Worm (Caenorhabditis elegans) whole organism, L4 larva: ENCODE data around the gene arx-5.
A peak's percentile ranks its signal among the peaks of the same experiment; 100 is the strongest.

Experiments
- F26F4.8 ChIP-seq: fragments of 200-800 bp; sonication (Bioruptor generic); conservative IDR thresholded peaks from 2 replicates; pipeline ENCODE4 v1.3.6; 2022; ENCODE audit warnings: missing genetic modification characterization, missing compliant biosample characterization
- F44E2.7 ChIP-seq: fragments of 200-800 bp; sonication (Bioruptor generic); IDR thresholded peaks from 2 replicates; pipeline ENCODE4 v2.1.2; 2022; ENCODE audit warnings: missing genetic modification characterization, missing compliant biosample characterization
- F49E8.2 ChIP-seq: sonication (generic microtip); optimal IDR thresholded peaks from 2 replicates; lab custom pipeline; 2016; ENCODE audit warnings: missing compliant biosample characterization, mild to moderate bottlenecking, missing genetic modification characterization, borderline replicate concordance
- R02D3.7 ChIP-seq: fragments of 150-350 bp; sonication (generic microtip); optimal IDR thresholded peaks from 3 replicates; lab custom pipeline; 2014; ENCODE audit warnings: missing biosample characterization, missing genetic modification characterization
- T20F7.1 ChIP-seq: fragments of 200-800 bp; sonication (Bioruptor generic); optimal IDR thresholded peaks from 2 replicates; lab custom pipeline; 2018; ENCODE audit warnings: mild to moderate bottlenecking, missing genetic modification characterization, missing compliant biosample characterization
- Y48G9A.11 ChIP-seq: fragments of 200-800 bp; sonication (Bioruptor generic); IDR thresholded peaks from 2 replicates; pipeline ENCODE4 v1.3.6; 2022; ENCODE audit warnings: missing genetic modification reagents, missing genetic modification characterization, missing compliant biosample characterization
- aha-1 ChIP-seq: fragments of 150-350 bp; peaks from one replicate; lab custom pipeline; 2014; ENCODE audit warnings: missing biosample characterization, missing genetic modification characterization
- attf-4 ChIP-seq: sonication (generic microtip); optimal IDR thresholded peaks from 3 replicates; lab custom pipeline; 2017; ENCODE audit warnings: missing biosample characterization, missing genetic modification characterization
- ceh-20 ChIP-seq: fragments of 200-800 bp; sonication (Bioruptor generic); IDR thresholded peaks from 2 replicates; pipeline ENCODE4 v1.3.6; 2022; ENCODE audit warnings: missing genetic modification reagents, missing genetic modification characterization, missing compliant biosample characterization
- ceh-28 ChIP-seq: fragments of 150-350 bp; optimal IDR thresholded peaks from 2 replicates; lab custom pipeline; 2014; ENCODE audit warnings: missing biosample characterization, missing genetic modification reagents, missing genetic modification characterization
- ceh-32 ChIP-seq: sonication (generic microtip); optimal IDR thresholded peaks from 2 replicates; lab custom pipeline; 2016; ENCODE audit warnings: mild to moderate bottlenecking, missing genetic modification characterization, missing compliant biosample characterization; ENCODE audit not compliant: poor library complexity
- ceh-62 ChIP-seq: sonication (generic microtip); optimal IDR thresholded peaks from 2 replicates; lab custom pipeline; 2017; ENCODE audit warnings: missing biosample characterization, missing genetic modification characterization
- ces-1 ChIP-seq: fragments of 150-350 bp; sonication (generic microtip); optimal IDR thresholded peaks from 4 replicates; lab custom pipeline; 2014; ENCODE audit warnings: missing biosample characterization, missing genetic modification reagents, missing genetic modification characterization
- cey-2 ChIP-seq: sonication (generic microtip); optimal IDR thresholded peaks from 3 replicates; lab custom pipeline; 2017; ENCODE audit warnings: missing genetic modification characterization, mild to moderate bottlenecking, missing compliant biosample characterization, antibody characterized with exemption, borderline replicate concordance; ENCODE audit not compliant: insufficient read depth
- daf-12 ChIP-seq: fragments of 150-350 bp; optimal IDR thresholded peaks from 2 replicates; lab custom pipeline; 2014; ENCODE audit warnings: missing biosample characterization, missing genetic modification reagents, missing genetic modification characterization
- dmd-6 ChIP-seq: fragments of 200-800 bp; sonication (Bioruptor generic); IDR thresholded peaks from 2 replicates; pipeline ENCODE4 v1.3.6; 2022; ENCODE audit warnings: missing genetic modification reagents, missing genetic modification characterization, missing compliant biosample characterization
- duxl-1 ChIP-seq: sonication (generic microtip); optimal IDR thresholded peaks from 2 replicates; lab custom pipeline; 2016; ENCODE audit warnings: mild to moderate bottlenecking, missing genetic modification characterization, moderate library complexity, missing compliant biosample characterization; ENCODE audit not compliant: poor library complexity
- dve-1 ChIP-seq: sonication (generic microtip); optimal IDR thresholded peaks from 2 replicates; lab custom pipeline; 2017; ENCODE audit warnings: antibody characterized with exemption, mild to moderate bottlenecking, missing genetic modification characterization, missing compliant biosample characterization; ENCODE audit not compliant: insufficient read depth
- fos-1 ChIP-seq: fragments of 150-350 bp; optimal IDR thresholded peaks from 2 replicates; lab custom pipeline; 2014; ENCODE audit warnings: missing biosample characterization, missing genetic modification characterization
- gei-8 ChIP-seq: fragments of 200-800 bp; sonication (Bioruptor generic); optimal IDR thresholded peaks from 2 replicates; lab custom pipeline; 2018; ENCODE audit warnings: mild to moderate bottlenecking, missing genetic modification characterization, missing compliant biosample characterization
- hif-1 ChIP-seq, 2 experiments: sonication (generic microtip); optimal IDR thresholded peaks; 2 replicates each; lab custom pipeline; 2016 to 2017; ENCODE audit warnings: missing compliant biosample characterization in 2 of 2, missing genetic modification characterization in 2 of 2, missing genetic modification reagents in 2 of 2, missing genotype in 2 of 2, mild to moderate bottlenecking in 1 of 2
- hlh-11 ChIP-seq: fragments of 200-800 bp; sonication (Bioruptor generic); optimal IDR thresholded peaks from 2 replicates; lab custom pipeline; 2018; ENCODE audit warnings: mild to moderate bottlenecking, missing genetic modification characterization, missing compliant biosample characterization
- hlh-30 ChIP-seq: sonication (generic microtip); optimal IDR thresholded peaks from 2 replicates; lab custom pipeline; 2017; ENCODE audit warnings: antibody characterized with exemption, mild to moderate bottlenecking, missing genetic modification characterization, missing compliant biosample characterization; ENCODE audit not compliant: insufficient read depth
- lin-1 ChIP-seq: fragments of 200-800 bp; sonication (Bioruptor generic); IDR thresholded peaks from 2 replicates; pipeline ENCODE4 v1.3.6; 2022; ENCODE audit warnings: missing genetic modification reagents, missing genetic modification characterization, missing compliant biosample characterization
- lin-38 ChIP-seq: fragments of 200-800 bp; sonication (Bioruptor generic); IDR thresholded peaks from 2 replicates; pipeline ENCODE4 v1.3.6; 2022; ENCODE audit warnings: missing genetic modification reagents, missing genetic modification characterization, missing compliant biosample characterization
- lir-3 ChIP-seq: sonication (generic microtip); optimal IDR thresholded peaks from 2 replicates; lab custom pipeline; 2016; ENCODE audit warnings: mild to moderate bottlenecking, missing genetic modification characterization, missing compliant biosample characterization
- lsy-2 ChIP-seq, 2 experiments: fragments of 150-350 bp in 1 of 2; sonication (generic microtip) in 1 of 2; optimal IDR thresholded peaks; 2 replicates each; lab custom pipeline; 2014 to 2017; ENCODE audit warnings: missing biosample characterization in 2 of 2, missing genetic modification characterization in 2 of 2
- mdl-1 ChIP-seq, 2 experiments: fragments of 150-350 bp in 1 of 2; sonication (generic microtip) in 1 of 2; optimal IDR thresholded peaks; 2 replicates each; lab custom pipeline; 2014 to 2017; ENCODE audit warnings: missing biosample characterization in 2 of 2, missing genetic modification characterization in 2 of 2
- mep-1 ChIP-seq: fragments of 150-350 bp; sonication (generic microtip); optimal IDR thresholded peaks from 3 replicates; lab custom pipeline; 2014; ENCODE audit warnings: missing biosample characterization, missing genetic modification characterization
- mxl-2 ChIP-seq: fragments of 200-800 bp; sonication (Bioruptor generic); conservative IDR thresholded peaks from 2 replicates; pipeline ENCODE4 v1.3.6; 2022; ENCODE audit warnings: missing genetic modification reagents, missing genetic modification characterization, missing compliant biosample characterization
- nhr-10 ChIP-seq: fragments of 150-350 bp; optimal IDR thresholded peaks from 2 replicates; lab custom pipeline; 2014; ENCODE audit warnings: missing biosample characterization, missing genetic modification characterization
- nhr-102 ChIP-seq: sonication (generic microtip); optimal IDR thresholded peaks from 2 replicates; lab custom pipeline; 2016; ENCODE audit warnings: mild to moderate bottlenecking, missing genetic modification characterization, moderate library complexity, missing compliant biosample characterization
- nhr-11 ChIP-seq: fragments of 150-350 bp; optimal IDR thresholded peaks from 2 replicates; lab custom pipeline; 2014; ENCODE audit warnings: missing biosample characterization, missing genetic modification characterization
- nhr-237 ChIP-seq: sonication (generic microtip); optimal IDR thresholded peaks from 2 replicates; lab custom pipeline; 2017; ENCODE audit warnings: missing biosample characterization, missing genetic modification characterization
- nhr-25 ChIP-seq: sonication (generic microtip); optimal IDR thresholded peaks from 2 replicates; lab custom pipeline; 2017; ENCODE audit warnings: missing genetic modification characterization, mild to moderate bottlenecking, missing compliant biosample characterization, antibody characterized with exemption, moderate library complexity, borderline replicate concordance; ENCODE audit not compliant: insufficient read depth
- nhr-28 ChIP-seq: fragments of 150-350 bp; optimal IDR thresholded peaks from 2 replicates; lab custom pipeline; 2014; ENCODE audit warnings: missing biosample characterization, missing genetic modification characterization
- nhr-48 ChIP-seq: sonication (generic microtip); optimal IDR thresholded peaks from 2 replicates; lab custom pipeline; 2016; ENCODE audit warnings: mild to moderate bottlenecking, missing genetic modification characterization, missing compliant biosample characterization
- pha-4 ChIP-seq, 2 experiments: fragments of 150-350 bp in 1 of 2; fragments of 200-800 bp in 1 of 2; sonication (Bioruptor generic) in 1 of 2; IDR thresholded peaks in 1 of 2; optimal IDR thresholded peaks in 1 of 2; 2 replicates each; pipeline versions ENCODE4 v1.3.6 to Lab custom; 2014 to 2022; ENCODE audit warnings: missing genetic modification characterization in 2 of 2, missing genetic modification reagents in 2 of 2, missing biosample characterization in 1 of 2, missing compliant biosample characterization in 1 of 2
- rbr-2 ChIP-seq: sonication (generic microtip); optimal IDR thresholded peaks from 2 replicates; lab custom pipeline; 2016; ENCODE audit warnings: missing genotype, missing genetic modification characterization, missing compliant biosample characterization
- snpc-4 ChIP-seq: fragments of 150-350 bp; optimal IDR thresholded peaks from 2 replicates; lab custom pipeline; 2014; ENCODE audit warnings: missing biosample characterization, missing genetic modification characterization
- tra-1 ChIP-seq: fragments of 200-800 bp; sonication (Bioruptor generic); IDR thresholded peaks from 2 replicates; pipeline ENCODE4 v1.3.6; 2022; ENCODE audit warnings: missing genetic modification reagents, missing genetic modification characterization, missing compliant biosample characterization
- vab-7 ChIP-seq: fragments of 200-800 bp; sonication (Bioruptor generic); IDR thresholded peaks from 2 replicates; pipeline ENCODE4 v1.3.6; 2022; ENCODE audit warnings: missing genetic modification reagents, missing genetic modification characterization, missing compliant biosample characterization
- zag-1 ChIP-seq: fragments of 150-350 bp; optimal IDR thresholded peaks from 2 replicates; lab custom pipeline; 2014; ENCODE audit warnings: missing biosample characterization, missing genetic modification characterization
- zfp-2 ChIP-seq: sonication (generic microtip); optimal IDR thresholded peaks from 2 replicates; lab custom pipeline; 2016; ENCODE audit warnings: mild to moderate bottlenecking, missing genetic modification characterization, missing compliant biosample characterization
- zfp-3 ChIP-seq: fragments of 200-800 bp; sonication (Bioruptor generic); conservative IDR thresholded peaks from 2 replicates; pipeline ENCODE4 v1.3.6; 2022; ENCODE audit warnings: missing genetic modification reagents, missing genetic modification characterization, missing compliant biosample characterization
- zip-11 ChIP-seq: fragments of 200-800 bp; sonication (Bioruptor generic); IDR thresholded peaks from 2 replicates; pipeline ENCODE4 v1.3.6; 2022; ENCODE audit warnings: missing genetic modification characterization, missing compliant biosample characterization
- ztf-11 ChIP-seq: fragments of 150-350 bp; optimal IDR thresholded peaks from 2 replicates; lab custom pipeline; 2014; ENCODE audit warnings: missing biosample characterization, missing genetic modification characterization

The arx-5 gene

ce11 chrIII:12842858-12843257, 25.0 kb upstream of the arx-5 start:
- TF ChIP-seq zfp-3 = no peak
- no peak for TF ChIP-seq nhr-11 (tag; lab: Kevin White, UChicago)
- no peak for TF ChIP-seq zag-1 (tag; lab: Kevin White, UChicago)
- TF ChIP-seq lir-3 (tag; lab: Kevin White, UChicago) = no peak
- no peak for TF ChIP-seq ceh-32 (tag; lab: Kevin White, UChicago)
- TF ChIP-seq mep-1 (tag; lab: Kevin White, UChicago) = peak; percentile 19
- no peak for TF ChIP-seq ceh-62 (tag; lab: Kevin White, UChicago)
- no peak for TF ChIP-seq gei-8 (GFP tag; lab: Kevin White, UChicago)
- TF ChIP-seq lin-1 (GFP tag; lab: Robert Waterston, UW) = no peak
- TF ChIP-seq attf-4 (tag; lab: Kevin White, UChicago) = no peak
- TF ChIP-seq vab-7 (GFP tag; lab: Robert Waterston, UW) = no peak
- 0 out of 2 replicates have a peak, but pooled peaks have one; percentile 44 for TF ChIP-seq ceh-20
- peak; percentile 75 for TF ChIP-seq hlh-11 (tag; lab: Kevin White, UChicago)
- peak; percentile 61 for TF ChIP-seq cey-2
- peak in 1 of 2 experiments; percentile 9 for TF ChIP-seq hif-1 (tag; optimal IDR thresholded peaks at IDR 0.05; lab: Kevin White, UChicago)
- peak; percentile 65; the same call in 1 of the 2 replicates for TF ChIP-seq tra-1
- TF ChIP-seq fos-1 = no peak
- no peak for TF ChIP-seq ceh-28 (tag; lab: Kevin White, UChicago)
- TF ChIP-seq hlh-30 = peak; percentile 75
- TF ChIP-seq mdl-1 (tag; optimal IDR thresholded peaks at IDR 0.05; lab: Kevin White, UChicago) = peak; percentile 48 to 82
- no peak for TF ChIP-seq pha-4 (GFP tag; IDR thresholded peaks at IDR 0.05; lab: Robert Waterston, UW)
- TF ChIP-seq pha-4 (tag; optimal IDR thresholded peaks at IDR 0.05; lab: Kevin White, UChicago) = no peak
- peak; percentile 69 for TF ChIP-seq dmd-6 (GFP tag; lab: Robert Waterston, UW)
- peak in 1 of 2 experiments; percentile 48 for TF ChIP-seq lsy-2 (tag; optimal IDR thresholded peaks at IDR 0.05; lab: Kevin White, UChicago)
- TF ChIP-seq T20F7.1 (GFP tag; lab: Kevin White, UChicago) = no peak
- TF ChIP-seq nhr-102 = no peak
- TF ChIP-seq F44E2.7 (GFP tag; lab: Robert Waterston, UW) = no peak
- peak; percentile 50 for TF ChIP-seq nhr-48
- peak; percentile 49 for TF ChIP-seq nhr-28 (tag; lab: Kevin White, UChicago)
- TF ChIP-seq nhr-237 (tag; lab: Kevin White, UChicago) = no peak
- peak; percentile 81 for TF ChIP-seq dve-1 (tag; lab: Kevin White, UChicago)
- TF ChIP-seq F26F4.8 (GFP tag; lab: Robert Waterston, UW) = no peak

- TF ChIP-seq pha-4 (GFP tag; IDR thresholded peaks at IDR 0.05; lab: Robert Waterston, UW) (peak; percentile 30; the same call in 1 of the 2 replicates), pha-4 (tag; optimal IDR thresholded peaks at IDR 0.05; lab: Kevin White, UChicago) (no peak), duxl-1 (no peak), dmd-6 (GFP tag; lab: Robert Waterston, UW) (peak; percentile 83), F49E8.2 (tag; lab: Kevin White, UChicago) (no peak), snpc-4 (tag; lab: Kevin White, UChicago) (no peak), hlh-30 (peak; percentile 90), aha-1 (tag; lab: Kevin White, UChicago) (no peak), daf-12 (tag; lab: Kevin White, UChicago) (peak; percentile 48), zip-11 (GFP tag; lab: Robert Waterston, UW) (no peak), nhr-10 (tag; lab: Kevin White, UChicago) (no peak), nhr-28 (tag; lab: Kevin White, UChicago) (peak; percentile 80), mxl-2 (no peak), ces-1 (peak; percentile 72), R02D3.7 (no peak), hif-1 (tag; optimal IDR thresholded peaks at IDR 0.05; lab: Kevin White, UChicago) (peak in 1 of 2 experiments; percentile 42), hlh-11 (tag; lab: Kevin White, UChicago) (peak; percentile 87), F26F4.8 (GFP tag; lab: Robert Waterston, UW) (no peak), mep-1 (tag; lab: Kevin White, UChicago) (peak; percentile 72), rbr-2 (tag; lab: Kevin White, UChicago) (peak; percentile 49), lin-38 (GFP tag; lab: Robert Waterston, UW) (no peak), nhr-102 (peak; percentile 30), Y48G9A.11 (GFP tag; lab: Robert Waterston, UW) (no peak), zfp-2 (tag; lab: Kevin White, UChicago) (no peak), tra-1 (0 out of 2 replicates have a peak, but pooled peaks have one; percentile 9), gei-8 (GFP tag; lab: Kevin White, UChicago) (no peak), ztf-11 (tag; lab: Kevin White, UChicago) (no peak), lsy-2 (tag; optimal IDR thresholded peaks at IDR 0.05; lab: Kevin White, UChicago) (peak; percentile 40 to 82), nhr-25 (tag; lab: Kevin White, UChicago) (peak; percentile 78)
Measured at ce11 chrIII:12841328-12841727, 23.4 kb upstream of the arx-5 start.
